Worm (Caenorhabditis elegans) whole organism, L1 larva: Measurements from ENCODE around the gene Y75B7B.1.

ENCODE experiments used
- C04F5.9 ChIP-seq: sonication (generic microtip); optimal IDR thresholded peaks from 2 replicates; lab custom pipeline; 2016; ENCODE audit warnings: missing genetic modification characterization, missing compliant biosample characterization
- C16A3.4 ChIP-seq: fragments of 150-350 bp; optimal IDR thresholded peaks from 2 replicates; lab custom pipeline; 2014; ENCODE audit warnings: missing biosample characterization, missing genetic modification characterization
- C34B4.2 ChIP-seq: sonication (generic microtip); optimal IDR thresholded peaks from 2 replicates; lab custom pipeline; 2017; ENCODE audit warnings: mild to moderate bottlenecking, missing genetic modification characterization, missing compliant biosample characterization
- F16B12.6 ChIP-seq: fragments of 150-350 bp; optimal IDR thresholded peaks from 2 replicates; lab custom pipeline; 2014; ENCODE audit warnings: missing biosample characterization, missing genetic modification characterization
- Y116A8C.19 ChIP-seq: sonication (generic microtip); optimal IDR thresholded peaks from 2 replicates; lab custom pipeline; 2016; ENCODE audit warnings: missing compliant biosample characterization, missing genetic modification characterization, borderline replicate concordance
- aly-2 ChIP-seq: fragments of 150-350 bp; optimal IDR thresholded peaks from 2 replicates; lab custom pipeline; 2014; ENCODE audit warnings: missing biosample characterization, missing genetic modification characterization
- ama-1 ChIP-seq: fragments of 150-350 bp; optimal IDR thresholded peaks from 2 replicates; lab custom pipeline; 2014
- ceh-63 ChIP-seq: fragments of 200-800 bp; sonication (Bioruptor generic); optimal IDR thresholded peaks from 2 replicates; lab custom pipeline; 2018; ENCODE audit warnings: mild to moderate bottlenecking, missing genetic modification characterization, missing compliant biosample characterization
- ceh-82 ChIP-seq, 3 experiments: fragments of 150-350 bp in 1 of 3; sonication (generic microtip) in 2 of 3; optimal IDR thresholded peaks; 2 replicates each; lab custom pipeline; 2014 to 2017; ENCODE audit warnings: missing biosample characterization in 3 of 3, missing genetic modification characterization in 3 of 3
- dsc-1 ChIP-seq: sonication (generic microtip); optimal IDR thresholded peaks from 2 replicates; lab custom pipeline; 2016; ENCODE audit warnings: mild to moderate bottlenecking, missing genetic modification characterization, missing compliant biosample characterization
- efl-1 ChIP-seq, 4 experiments: fragments of 150-350 bp; optimal IDR thresholded peaks in 3 of 4; peaks in 1 of 4; 1 replicate in 1 of 4; 2 replicates in 3 of 4; lab custom pipeline; 2014; ENCODE audit warnings: missing biosample characterization in 2 of 4, missing genetic modification characterization in 2 of 4, missing genetic modification reagents in 2 of 4
- elt-2 ChIP-seq: sonication (generic microtip); optimal IDR thresholded peaks from 2 replicates; lab custom pipeline; 2016; ENCODE audit warnings: missing genetic modification characterization, mild to moderate bottlenecking, inconsistent platforms, missing compliant biosample characterization, missing genetic modification reagents
- fkh-8 ChIP-seq: sonication (generic microtip); optimal IDR thresholded peaks from 2 replicates; lab custom pipeline; 2016; ENCODE audit warnings: mild to moderate bottlenecking, missing genetic modification characterization, missing compliant biosample characterization
- fos-1 ChIP-seq: fragments of 150-350 bp; optimal IDR thresholded peaks from 2 replicates; lab custom pipeline; 2014; ENCODE audit warnings: missing biosample characterization, missing genetic modification characterization
- hlh-17 ChIP-seq: fragments of 200-800 bp; sonication (Bioruptor generic); optimal IDR thresholded peaks from 2 replicates; lab custom pipeline; 2018; ENCODE audit warnings: missing genetic modification characterization, mild to moderate bottlenecking, missing compliant biosample characterization, moderate library complexity, borderline replicate concordance
- hpl-2 ChIP-seq: fragments of 150-350 bp; optimal IDR thresholded peaks from 2 replicates; lab custom pipeline; 2014; ENCODE audit warnings: missing biosample characterization, missing genetic modification reagents, missing genetic modification characterization
- isw-1 ChIP-seq: fragments of 200-800 bp; sonication (Bioruptor generic); IDR thresholded peaks from 2 replicates; pipeline ENCODE4 v1.3.6; 2022; ENCODE audit warnings: missing genetic modification characterization, missing compliant biosample characterization
- jun-1 ChIP-seq: fragments of 150-350 bp; optimal IDR thresholded peaks from 2 replicates; lab custom pipeline; 2014; ENCODE audit warnings: missing biosample characterization, missing genetic modification reagents, missing genetic modification characterization
- lin-13 ChIP-seq: fragments of 150-350 bp; optimal IDR thresholded peaks from 2 replicates; lab custom pipeline; 2014; ENCODE audit warnings: missing biosample characterization, missing genetic modification reagents, missing genetic modification characterization
- lin-14 ChIP-seq: fragments of 200-800 bp; sonication (Bioruptor generic); optimal IDR thresholded peaks from 2 replicates; lab custom pipeline; 2018; ENCODE audit warnings: mild to moderate bottlenecking, missing genetic modification characterization, moderate library complexity, missing compliant biosample characterization
- lin-15B ChIP-seq: fragments of 150-350 bp; sonication (generic microtip); optimal IDR thresholded peaks from 3 replicates; lab custom pipeline; 2014; ENCODE audit warnings: missing biosample characterization, missing genetic modification characterization
- lin-35 ChIP-seq, 2 experiments: fragments of 150-350 bp; optimal IDR thresholded peaks; 2 replicates each; lab custom pipeline; 2014; ENCODE audit warnings: missing biosample characterization in 2 of 2, missing genetic modification characterization in 2 of 2, missing genetic modification reagents in 2 of 2
- lir-3 ChIP-seq: sonication (generic microtip); optimal IDR thresholded peaks from 2 replicates; lab custom pipeline; 2016; ENCODE audit warnings: mild to moderate bottlenecking, missing genetic modification characterization, moderate library complexity, missing compliant biosample characterization; ENCODE audit not compliant: poor library complexity
- lsy-2 ChIP-seq, 2 experiments: fragments of 150-350 bp; optimal IDR thresholded peaks; 2 replicates each; lab custom pipeline; 2014; ENCODE audit warnings: missing biosample characterization in 2 of 2, missing genetic modification characterization in 2 of 2
- mdl-1 ChIP-seq, 2 experiments: fragments of 150-350 bp; optimal IDR thresholded peaks; 2 replicates each; lab custom pipeline; 2014 to 2017; ENCODE audit warnings: missing biosample characterization in 2 of 2, missing genetic modification characterization in 2 of 2, inconsistent platforms in 1 of 2
- mep-1 ChIP-seq: fragments of 150-350 bp; optimal IDR thresholded peaks from 2 replicates; lab custom pipeline; 2014; ENCODE audit warnings: missing biosample characterization, missing genetic modification characterization
- nhr-12 ChIP-seq: sonication (generic microtip); optimal IDR thresholded peaks from 2 replicates; lab custom pipeline; 2017; ENCODE audit warnings: missing biosample characterization, missing genetic modification characterization
- nhr-19 ChIP-seq: fragments of 200-800 bp; sonication (Bioruptor generic); conservative IDR thresholded peaks from 2 replicates; pipeline ENCODE4 v1.3.6; 2022; ENCODE audit warnings: missing genetic modification characterization, missing compliant biosample characterization
- nhr-237 ChIP-seq: fragments of 150-350 bp; optimal IDR thresholded peaks from 2 replicates; lab custom pipeline; 2014; ENCODE audit warnings: missing biosample characterization, missing genetic modification characterization
- nhr-71 ChIP-seq: sonication (generic microtip); optimal IDR thresholded peaks from 2 replicates; lab custom pipeline; 2016; ENCODE audit warnings: mild to moderate bottlenecking, missing genetic modification characterization, moderate library complexity, missing compliant biosample characterization
- nhr-76 ChIP-seq: sonication (generic microtip); optimal IDR thresholded peaks from 2 replicates; lab custom pipeline; 2017; ENCODE audit warnings: missing biosample characterization, missing genetic modification characterization
- nhr-84 ChIP-seq: sonication (generic microtip); optimal IDR thresholded peaks from 2 replicates; lab custom pipeline; 2017; ENCODE audit warnings: missing biosample characterization, missing genetic modification characterization
- nhr-85 ChIP-seq: sonication (generic microtip); peaks from one replicate; lab custom pipeline; 2016; ENCODE audit warnings: missing genetic modification characterization, inconsistent platforms, missing compliant biosample characterization
- nhr-90 ChIP-seq: sonication (generic microtip); optimal IDR thresholded peaks from 2 replicates; lab custom pipeline; 2016; ENCODE audit warnings: mild to moderate bottlenecking, missing genetic modification characterization, missing compliant biosample characterization; ENCODE audit not compliant: poor library complexity
- pqm-1 ChIP-seq: sonication (generic microtip); optimal IDR thresholded peaks from 3 replicates; lab custom pipeline; 2017; ENCODE audit warnings: missing biosample characterization, missing genetic modification characterization
- rnt-1 ChIP-seq: sonication (generic microtip); optimal IDR thresholded peaks from 2 replicates; lab custom pipeline; 2016; ENCODE audit warnings: mild to moderate bottlenecking, missing genetic modification characterization, moderate library complexity, missing compliant biosample characterization
- snpc-4 ChIP-seq: fragments of 150-350 bp; optimal IDR thresholded peaks from 2 replicates; lab custom pipeline; 2014; ENCODE audit warnings: missing biosample characterization, missing genetic modification characterization
- sox-4 ChIP-seq: sonication (generic microtip); optimal IDR thresholded peaks from 2 replicates; lab custom pipeline; 2016; ENCODE audit warnings: missing genetic modification characterization, missing compliant biosample characterization
- sptf-1 ChIP-seq: fragments of 150-350 bp; optimal IDR thresholded peaks from 2 replicates; lab custom pipeline; 2014; ENCODE audit warnings: missing biosample characterization, missing genetic modification characterization
- swsn-7 ChIP-seq: sonication (generic microtip); optimal IDR thresholded peaks from 2 replicates; lab custom pipeline; 2016; ENCODE audit warnings: missing genetic modification characterization, missing compliant biosample characterization
- tlp-1 ChIP-seq: fragments of 150-350 bp; optimal IDR thresholded peaks from 2 replicates; lab custom pipeline; 2014; ENCODE audit warnings: missing biosample characterization, missing genetic modification characterization
- unc-98 ChIP-seq: fragments of 200-800 bp; sonication (Bioruptor generic); IDR thresholded peaks from 2 replicates; pipeline ENCODE4 v1.3.6; 2022; ENCODE audit warnings: missing genetic modification characterization, missing compliant biosample characterization
- ztf-11 ChIP-seq, 2 experiments: sonication (generic microtip); optimal IDR thresholded peaks; 2 replicates each; lab custom pipeline; 2016 to 2017; ENCODE audit warnings: missing genetic modification characterization in 2 of 2, missing biosample characterization in 1 of 2, missing compliant biosample characterization in 1 of 2
- ztf-4 ChIP-seq: fragments of 150-350 bp; optimal IDR thresholded peaks from 2 replicates; lab custom pipeline; 2014; ENCODE audit warnings: missing biosample characterization, missing genetic modification characterization

Y75B7B.1 gene

DNA sequence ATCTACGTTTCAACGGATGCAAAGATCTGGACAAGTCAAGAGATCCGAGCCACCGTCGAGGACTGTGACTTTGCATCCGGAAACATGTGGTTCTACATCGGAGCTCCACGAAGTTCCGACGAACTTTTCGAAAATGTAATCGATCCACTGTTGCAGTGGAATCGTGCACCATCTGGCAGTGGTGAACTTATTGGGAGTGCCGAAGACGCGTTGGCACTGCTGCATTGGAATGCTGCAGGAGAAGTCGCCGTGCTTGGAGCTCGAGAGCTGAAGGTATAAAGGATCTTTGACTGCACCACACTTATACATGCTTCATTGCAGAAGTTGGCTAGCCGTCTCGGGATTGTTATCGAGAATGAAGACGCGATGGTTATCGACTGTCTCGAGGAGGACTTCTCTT lies 8.7 kb upstream of the Y75B7B.1 start:
- no peak for TF ChIP-seq nhr-19 (GFP tag; lab: Robert Waterston, UW)
- TF ChIP-seq dsc-1 (tag; lab: Kevin White, UChicago), result no peak
- TF ChIP-seq nhr-90, result peak; percentile 21
- no peak for TF ChIP-seq Y116A8C.19
- TF ChIP-seq nhr-84 (tag; lab: Kevin White, UChicago), result no peak
- no peak for TF ChIP-seq lsy-2 (tag; optimal IDR thresholded peaks at IDR 0.05; lab: Kevin White, UChicago)
- no peak for TF ChIP-seq jun-1
- TF ChIP-seq ama-1 (lab: Kevin White, UChicago), result peak; percentile 35
- no peak for TF ChIP-seq nhr-76
- TF ChIP-seq efl-1 (optimal IDR thresholded peaks at IDR 0.05; lab: Kevin White, UChicago), result peak; percentile 30
- peak in 1 of 2 experiments; percentile 82 for TF ChIP-seq efl-1 (GFP tag; optimal IDR thresholded peaks at IDR 0.05 in 1 of 2; lab: Kevin White, UChicago)
- no peak for TF ChIP-seq C16A3.4 (tag; lab: Kevin White, UChicago)
- TF ChIP-seq nhr-71 (tag; lab: Kevin White, UChicago), result peak; percentile 8
- TF ChIP-seq sox-4 (tag; lab: Kevin White, UChicago), result no peak
- TF ChIP-seq hlh-17 (GFP tag; lab: Kevin White, UChicago), result no peak
- no peak for TF ChIP-seq unc-98 (GFP tag; lab: Robert Waterston, UW)
- no peak for TF ChIP-seq lir-3 (tag; lab: Kevin White, UChicago)
- TF ChIP-seq ztf-4 (tag; lab: Kevin White, UChicago), result no peak
- no peak for TF ChIP-seq F16B12.6 (tag; lab: Kevin White, UChicago)
- no peak for TF ChIP-seq nhr-12 (tag; lab: Kevin White, UChicago)
- TF ChIP-seq lin-14 (GFP tag; lab: Kevin White, UChicago), result no peak
- no peak for TF ChIP-seq aly-2 (tag; lab: Kevin White, UChicago)
- TF ChIP-seq rnt-1 (tag; lab: Kevin White, UChicago), result peak; percentile 21

DNA sequence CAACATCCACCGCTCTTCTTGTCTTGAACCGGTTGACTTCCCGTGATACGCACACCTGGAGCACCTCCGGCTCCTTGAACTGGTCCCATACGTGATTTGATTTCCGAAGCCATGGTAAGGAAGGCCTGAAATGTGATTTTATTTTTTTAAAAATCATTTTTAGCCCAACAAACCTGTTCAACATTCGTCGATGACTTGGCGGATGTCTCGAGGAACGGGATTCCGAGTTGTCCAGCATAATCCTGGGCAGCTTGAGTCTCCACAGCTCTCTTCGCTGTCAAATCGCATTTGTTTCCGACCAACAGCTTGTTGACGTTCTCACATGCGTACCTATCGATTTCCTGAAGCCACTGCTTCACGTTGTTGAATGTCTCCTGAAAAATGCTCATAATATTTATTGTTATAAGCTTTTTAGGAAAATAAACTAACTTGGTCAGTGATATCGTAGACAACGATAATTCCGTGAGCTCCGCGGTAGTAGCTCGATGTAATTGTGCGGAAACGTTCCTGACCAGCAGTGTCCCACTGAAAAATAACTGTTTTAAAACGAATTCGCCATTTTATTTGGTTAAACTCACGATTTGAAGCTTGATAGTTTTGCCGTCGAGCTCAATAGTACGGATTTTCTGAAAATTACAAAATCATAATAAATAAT lies 7.5 kb upstream of the Y75B7B.1 start:
- TF ChIP-seq efl-1 (optimal IDR thresholded peaks at IDR 0.05; lab: Kevin White, UChicago) (no peak), efl-1 (GFP tag; optimal IDR thresholded peaks at IDR 0.05 in 1 of 2; lab: Kevin White, UChicago) (peak in 1 of 2 experiments; percentile 72), lin-14 (GFP tag; lab: Kevin White, UChicago) (no peak), lin-15B (tag; lab: Kevin White, UChicago) (no peak), nhr-85 (tag; lab: Kevin White, UChicago) (peak; percentile 53), lin-35 (GFP tag; optimal IDR thresholded peaks at IDR 0.05; lab: Kevin White, UChicago) (no peak), C04F5.9 (tag; lab: Kevin White, UChicago) (no peak), ceh-82 (tag; optimal IDR thresholded peaks at IDR 0.05; lab: Kevin White, UChicago) (no peak)
- TF ChIP-seq, all 84 proteins: peak for 2

DNA sequence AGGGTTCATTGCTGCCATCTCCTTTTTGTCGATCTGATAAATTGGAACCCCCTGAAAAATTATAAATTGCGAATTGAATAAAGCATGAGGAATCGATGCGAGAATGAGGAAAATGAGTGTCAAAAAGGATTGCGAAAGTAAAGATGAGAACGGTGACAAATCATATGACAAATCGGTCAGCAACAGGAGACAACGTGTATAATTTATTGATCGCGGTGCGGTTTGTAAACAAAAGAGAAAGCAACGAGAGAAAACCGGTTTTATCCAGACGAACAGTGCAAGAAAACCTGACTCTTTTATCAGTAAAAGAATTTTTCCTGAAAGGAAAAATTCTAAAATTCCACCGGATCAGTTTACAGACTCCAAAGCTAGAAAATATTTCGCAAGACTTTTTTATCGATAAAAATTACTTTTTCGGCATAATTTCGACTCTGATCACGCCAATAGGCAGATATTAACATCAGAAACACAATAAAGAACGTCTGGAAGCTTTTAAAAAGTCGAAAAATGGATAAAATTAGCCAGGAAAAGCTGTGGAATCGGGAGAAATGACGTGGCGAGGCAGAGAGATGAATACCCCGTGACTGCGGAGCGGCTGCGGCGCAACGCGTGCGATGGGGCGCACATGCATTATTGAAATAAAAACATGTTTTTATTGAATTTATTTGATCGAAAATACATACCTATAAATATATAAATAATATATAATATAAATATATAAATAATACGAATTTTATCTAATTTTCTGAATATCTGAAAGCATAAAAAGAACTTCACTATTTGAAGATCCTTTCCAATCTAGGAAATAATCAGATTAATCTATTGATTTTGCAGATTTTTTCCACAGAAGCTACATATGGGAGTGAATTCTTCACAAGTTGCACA lies 6.5 kb upstream of the Y75B7B.1 start, which contains the start of the genes rab-1 and C39F7.5:
rab-1 (minus strand) TSS at position 51 of the 885 bp plus-strand sequence.
C39F7.5 (plus strand) TSS at position 835 of the 885 bp plus-strand sequence.
- TF ChIP-seq ztf-11 (tag; optimal IDR thresholded peaks at IDR 0.05; lab: Kevin White, UChicago) (no peak), lir-3 (tag; lab: Kevin White, UChicago) (peak; percentile 5), nhr-76 (no peak), snpc-4 (tag; lab: Kevin White, UChicago) (peak; percentile 14), mep-1 (peak; percentile 73), swsn-7 (tag; lab: Kevin White, UChicago) (peak; percentile 46), ceh-63 (GFP tag; lab: Kevin White, UChicago) (no peak), hpl-2 (GFP tag; lab: Kevin White, UChicago) (no peak), fkh-8 (tag; lab: Kevin White, UChicago) (peak; percentile 77), nhr-84 (tag; lab: Kevin White, UChicago) (no peak), sox-4 (tag; lab: Kevin White, UChicago) (no peak), nhr-12 (tag; lab: Kevin White, UChicago) (no peak), elt-2 (tag; lab: Kevin White, UChicago) (no peak), ceh-82 (tag; optimal IDR thresholded peaks at IDR 0.05; lab: Kevin White, UChicago) (peak; percentile 9 to 65 (median 31)), sptf-1 (tag; lab: Kevin White, UChicago) (no peak), mdl-1 (tag; optimal IDR thresholded peaks at IDR 0.05; lab: Kevin White, UChicago) (peak in 1 of 2 experiments; percentile 67), isw-1 (GFP tag; lab: Robert Waterston, UW) (peak; percentile 44), C34B4.2 (tag; lab: Kevin White, UChicago) (no peak), nhr-85 (tag; lab: Kevin White, UChicago) (peak; percentile 78), hlh-17 (GFP tag; lab: Kevin White, UChicago) (no peak), lsy-2 (tag; optimal IDR thresholded peaks at IDR 0.05; lab: Kevin White, UChicago) (peak; percentile 61 to 71), lin-13 (GFP tag; lab: Kevin White, UChicago) (peak; percentile 23), tlp-1 (tag; lab: Kevin White, UChicago) (no peak), ztf-4 (tag; lab: Kevin White, UChicago) (peak; percentile 6), nhr-237 (tag; lab: Kevin White, UChicago) (no peak), pqm-1 (tag; lab: Kevin White, UChicago) (no peak), fos-1 (tag; lab: Kevin White, UChicago) (peak; percentile 14)
